Fruit fly (Drosophila melanogaster) whole organism: ENCODE data around the gene ND-30.

Source experiments
- EcR ChIP-seq, 2 experiments: fragments of >200 bp; optimal IDR thresholded peaks; 2 replicates each; lab custom pipeline; 2017; ENCODE audit warnings: missing biosample characterization in 2 of 2, missing genetic modification characterization in 2 of 2, missing genetic modification reagents in 2 of 2
- usp ChIP-seq: fragments of >200 bp; optimal IDR thresholded peaks from 2 replicates; lab custom pipeline; 2017; ENCODE audit warnings: missing biosample characterization, missing genetic modification characterization, mixed read lengths

DNA sequence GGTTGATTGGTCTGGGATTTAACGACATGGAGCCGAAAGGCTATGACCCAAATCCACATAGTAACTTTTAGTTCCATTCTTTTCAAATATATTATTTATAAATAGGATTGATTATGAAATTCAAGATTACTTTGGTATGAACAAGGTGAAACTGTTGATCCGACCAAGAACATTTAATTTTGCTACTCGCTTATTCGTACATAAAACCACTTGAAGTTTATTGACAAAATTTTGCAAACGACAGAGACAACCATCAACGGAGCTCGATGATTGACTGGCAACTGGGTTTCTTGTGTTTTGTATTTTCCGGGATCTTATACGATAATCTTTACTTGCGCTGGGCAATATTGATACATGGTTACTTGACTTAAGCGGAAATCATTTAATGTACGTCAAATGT lies 45.0 kb downstream of the ND-30 start, which contains the start of gene CG45067:
- TF ChIP-seq EcR (GFP tag; optimal IDR thresholded peaks at IDR 0.05; lab: Kevin White, UChicago) (no peak), usp (GFP tag; lab: Kevin White, UChicago) (no peak)
